Worm (Caenorhabditis elegans) whole organism, L2 larva: ENCODE results near the gene Y38F1A.2.

Experiments
- crh-2 ChIP-seq: sonication (generic microtip); optimal IDR thresholded peaks from 2 replicates; lab custom pipeline; 2017; ENCODE audit warnings: missing biosample characterization, missing genetic modification characterization
- egl-27 ChIP-seq: sonication (generic microtip); optimal IDR thresholded peaks from 3 replicates; lab custom pipeline; 2017; ENCODE audit warnings: missing biosample characterization, missing genetic modification reagents, missing genetic modification characterization
- elt-1 ChIP-seq: fragments of 150-350 bp; optimal IDR thresholded peaks from 2 replicates; lab custom pipeline; 2014; ENCODE audit warnings: missing biosample characterization, missing genetic modification characterization
- elt-3 ChIP-seq: sonication (generic microtip); optimal IDR thresholded peaks from 2 replicates; lab custom pipeline; 2017; ENCODE audit warnings: missing biosample characterization, missing genetic modification characterization
- lin-13 ChIP-seq: fragments of 150-350 bp; optimal IDR thresholded peaks from 2 replicates; lab custom pipeline; 2014; ENCODE audit warnings: missing biosample characterization, missing genetic modification reagents, missing genetic modification characterization
- sma-3 ChIP-seq: sonication (generic microtip); optimal IDR thresholded peaks from 2 replicates; lab custom pipeline; 2016; ENCODE audit warnings: missing genetic modification reagents, missing genetic modification characterization, missing compliant biosample characterization

ce11 chrII:12931456-12931923 is 23.3 kb upstream of the Y38F1A.2 start, which contains the start of gene dct-18:
- no peak for TF ChIP-seq elt-3 (tag; lab: Kevin White, UChicago)
- TF ChIP-seq lin-13 (GFP tag; lab: Kevin White, UChicago), result no peak
- peak; percentile 85 for TF ChIP-seq crh-2 (tag; lab: Kevin White, UChicago)
- no peak for TF ChIP-seq egl-27
- no peak for TF ChIP-seq sma-3
- no peak for TF ChIP-seq elt-1 (tag; lab: Kevin White, UChicago)
